Worm (Caenorhabditis elegans): ENCODE measurements around the gene C03G6.6.

The C03G6.6 gene

DNA sequence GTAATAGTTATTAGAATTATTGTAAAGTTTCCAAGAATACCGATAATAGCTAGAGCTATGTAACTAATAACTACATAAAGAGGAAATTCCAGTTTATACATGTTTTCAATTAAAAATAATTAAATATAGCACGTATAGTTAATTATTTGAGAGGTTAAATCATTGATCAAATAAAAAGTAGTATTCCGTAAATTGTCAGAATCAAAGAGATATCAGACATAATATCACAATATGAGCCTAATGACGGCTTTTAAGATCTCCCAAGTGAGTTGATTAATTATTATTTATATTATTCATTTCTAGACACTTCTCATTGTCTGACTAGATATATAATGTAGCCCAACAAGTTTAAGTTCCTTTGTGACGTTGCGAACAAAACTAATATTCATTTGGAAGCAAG, 22.2 kb downstream of the C03G6.6 start, which contains the start of gene srsx-24:
Gene srsx-24 (minus strand): TSS at position 101 of the 400 bp plus-strand sequence.
- TF ChIP-seq pax-1 (tag; optimal IDR thresholded peaks at IDR 0.05): no peak
- TF ChIP-seq ceh-9 (tag; optimal IDR thresholded peaks at IDR 0.05): no peak
- TF ChIP-seq ceh-6 (GFP tag; optimal IDR thresholded peaks at IDR 0.05): no peak
- no peak for TF ChIP-seq rnt-1 (tag; optimal IDR thresholded peaks at IDR 0.05)
- no peak for TF ChIP-seq gmeb-2 (tag; optimal IDR thresholded peaks at IDR 0.05)
- no peak for TF ChIP-seq ahr-1 (tag; optimal IDR thresholded peaks at IDR 0.05)
- no peak for TF ChIP-seq F13H6.1 (tag; optimal IDR thresholded peaks at IDR 0.05)
- no peak for TF ChIP-seq hlh-6 (tag; optimal IDR thresholded peaks at IDR 0.05)
- no peak for TF ChIP-seq nhr-11 (tag; optimal IDR thresholded peaks at IDR 0.05)
- TF ChIP-seq dmd-4 (tag; optimal IDR thresholded peaks at IDR 0.05; ENCODE audit: borderline replicate concordance): no peak

ce11 chrV:7381008-7381407, 23.8 kb downstream of the C03G6.6 start, which contains the start of gene C03G6.17:
C03G6.17 (minus strand) TSS chrV:7381108.
- TF ChIP-seq ceh-45 (GFP tag; IDR thresholded peaks at IDR 0.05) (no peak), lin-11 (tag; optimal IDR thresholded peaks at IDR 0.05) (no peak), mec-3 (tag; optimal IDR thresholded peaks at IDR 0.05; ENCODE audit: borderline replicate concordance) (no peak), hlh-6 (tag; optimal IDR thresholded peaks at IDR 0.05) (no peak), dmd-4 (tag; optimal IDR thresholded peaks at IDR 0.05; ENCODE audit: borderline replicate concordance) (no peak), ceh-31 (tag; optimal IDR thresholded peaks at IDR 0.05) (no peak), ama-1 (optimal IDR thresholded peaks at IDR 0.05) (no peak), che-1 (tag; optimal IDR thresholded peaks at IDR 0.05) (no peak), dve-1 (tag; optimal IDR thresholded peaks at IDR 0.05) (no peak)

- TF ChIP-seq ref-2 (tag; optimal IDR thresholded peaks at IDR 0.05): no peak
- no peak for TF ChIP-seq ceh-24 (tag; optimal IDR thresholded peaks at IDR 0.05)
- no peak for TF ChIP-seq Y22D7AL.16 (tag; optimal IDR thresholded peaks at IDR 0.05)
- no peak for TF ChIP-seq syd-9 (tag; optimal IDR thresholded peaks at IDR 0.05)
Measured at ce11 chrV:7386052-7386573, 28.9 kb downstream of the C03G6.6 start, which contains the start of gene srp-6. srp-6 (minus strand) TSS chrV:7386102.

DNA sequence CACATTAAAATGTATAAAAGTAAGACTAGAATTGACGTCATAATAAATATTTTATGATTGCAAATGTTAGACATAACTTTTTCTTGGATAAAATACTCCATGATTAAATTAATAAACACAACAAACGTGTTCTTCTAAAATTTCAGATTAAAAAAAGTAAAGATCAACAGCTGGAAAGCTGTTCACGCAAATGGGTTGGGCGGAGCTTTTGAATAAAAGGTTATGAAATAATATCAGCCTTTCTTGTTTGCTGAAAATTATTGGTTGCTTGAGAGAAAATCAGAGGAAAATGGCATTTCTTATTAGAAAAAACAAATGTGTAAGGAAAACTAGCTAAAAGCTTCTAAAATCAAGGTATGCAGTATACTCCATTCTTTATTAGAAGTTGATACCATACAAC, 30.5 kb downstream of the C03G6.6 start, which contains the start of gene C02H6.3:
Gene C02H6.3 (minus strand): TSS at position 101 of the 400 bp plus-strand sequence.
- no peak for TF ChIP-seq ceh-24 (tag; optimal IDR thresholded peaks at IDR 0.05)
- no peak for TF ChIP-seq nhr-232 (tag; optimal IDR thresholded peaks at IDR 0.05)
- no peak for TF ChIP-seq dve-1 (tag; optimal IDR thresholded peaks at IDR 0.05)
- no peak for TF ChIP-seq unc-3 (GFP tag; conservative IDR thresholded peaks at IDR 0.05)
- TF ChIP-seq unc-3 (tag; optimal IDR thresholded peaks at IDR 0.05): no peak
- TF ChIP-seq ceh-14 (tag; optimal IDR thresholded peaks at IDR 0.05): no peak
- no peak for TF ChIP-seq ceh-22 (tag; optimal IDR thresholded peaks at IDR 0.05)
- no peak for TF ChIP-seq odd-2 (tag; optimal IDR thresholded peaks at IDR 0.05)
- TF ChIP-seq sdc-2 (tag; optimal IDR thresholded peaks at IDR 0.05): no peak
- no peak for TF ChIP-seq sox-4 (tag; optimal IDR thresholded peaks at IDR 0.05)
- no peak for TF ChIP-seq hlh-13 (GFP tag; optimal IDR thresholded peaks at IDR 0.05)
- no peak for TF ChIP-seq rnt-1 (tag; optimal IDR thresholded peaks at IDR 0.05)
- no peak for TF ChIP-seq ceh-31 (tag; optimal IDR thresholded peaks at IDR 0.05)
- no peak for TF ChIP-seq ceh-2 (tag; optimal IDR thresholded peaks at IDR 0.05)
- no peak for TF ChIP-seq dmd-4 (tag; optimal IDR thresholded peaks at IDR 0.05; ENCODE audit: borderline replicate concordance)
- no peak for TF ChIP-seq hlh-8 (tag; optimal IDR thresholded peaks at IDR 0.05)
- no peak for TF ChIP-seq pat-9 (tag; optimal IDR thresholded peaks at IDR 0.05)
- TF ChIP-seq tbx-7 (tag; optimal IDR thresholded peaks at IDR 0.05): no peak

DNA sequence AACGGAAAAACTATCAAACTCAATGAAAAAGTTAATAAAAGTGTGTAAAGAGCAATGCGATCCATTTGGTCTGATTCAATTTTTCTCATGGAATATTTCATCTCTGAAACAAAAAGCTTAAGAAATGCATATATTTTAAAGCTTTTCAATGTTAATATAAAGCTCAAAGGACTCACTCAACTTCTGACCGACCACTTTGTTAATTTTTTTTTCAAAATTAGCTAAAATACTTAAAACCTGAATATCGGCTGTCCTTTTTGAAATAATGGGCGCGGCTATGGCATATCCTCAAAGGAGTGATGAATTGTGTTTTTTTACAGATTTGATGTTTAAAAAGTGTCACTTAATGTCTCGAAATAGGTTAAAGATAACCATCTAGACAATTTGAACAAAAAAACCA, 32.5 kb downstream of the C03G6.6 start, which contains the start of gene C02H6.1:
Gene C02H6.1 (minus strand): TSS at position 101 of the 400 bp plus-strand sequence.
- TF ChIP-seq fax-1 (tag; optimal IDR thresholded peaks at IDR 0.05): no peak

Data from whole organism, late embryonic.